Worm (Caenorhabditis elegans) whole organism, L4 larva: ENCODE measurements around the gene srw-22.

ENCODE experiments used
- F26F4.8 ChIP-seq: fragments of 200-800 bp; sonication (Bioruptor generic); conservative IDR thresholded peaks from 2 replicates; pipeline ENCODE4 v1.3.6; 2022; ENCODE audit warnings: missing genetic modification characterization, missing compliant biosample characterization
- ces-1 ChIP-seq: fragments of 150-350 bp; sonication (generic microtip); optimal IDR thresholded peaks from 4 replicates; lab custom pipeline; 2014; ENCODE audit warnings: missing biosample characterization, missing genetic modification reagents, missing genetic modification characterization
- dmd-6 ChIP-seq: fragments of 200-800 bp; sonication (Bioruptor generic); IDR thresholded peaks from 2 replicates; pipeline ENCODE4 v1.3.6; 2022; ENCODE audit warnings: missing genetic modification reagents, missing genetic modification characterization, missing compliant biosample characterization
- duxl-1 ChIP-seq: sonication (generic microtip); optimal IDR thresholded peaks from 2 replicates; lab custom pipeline; 2016; ENCODE audit warnings: mild to moderate bottlenecking, missing genetic modification characterization, moderate library complexity, missing compliant biosample characterization; ENCODE audit not compliant: poor library complexity
- lin-13 ChIP-seq: fragments of 150-350 bp; optimal IDR thresholded peaks from 2 replicates; lab custom pipeline; 2014; ENCODE audit warnings: missing biosample characterization, missing genetic modification reagents, missing genetic modification characterization
- lir-3 ChIP-seq: sonication (generic microtip); optimal IDR thresholded peaks from 2 replicates; lab custom pipeline; 2016; ENCODE audit warnings: mild to moderate bottlenecking, missing genetic modification characterization, missing compliant biosample characterization
- nhr-42 ChIP-seq: fragments of 200-800 bp; sonication (Bioruptor generic); IDR thresholded peaks from 2 replicates; pipeline ENCODE4 v1.3.6; 2022; ENCODE audit warnings: missing genetic modification characterization, missing compliant biosample characterization
- zag-1 ChIP-seq: fragments of 150-350 bp; optimal IDR thresholded peaks from 2 replicates; lab custom pipeline; 2014; ENCODE audit warnings: missing biosample characterization, missing genetic modification characterization

Gene srw-22

DNA sequence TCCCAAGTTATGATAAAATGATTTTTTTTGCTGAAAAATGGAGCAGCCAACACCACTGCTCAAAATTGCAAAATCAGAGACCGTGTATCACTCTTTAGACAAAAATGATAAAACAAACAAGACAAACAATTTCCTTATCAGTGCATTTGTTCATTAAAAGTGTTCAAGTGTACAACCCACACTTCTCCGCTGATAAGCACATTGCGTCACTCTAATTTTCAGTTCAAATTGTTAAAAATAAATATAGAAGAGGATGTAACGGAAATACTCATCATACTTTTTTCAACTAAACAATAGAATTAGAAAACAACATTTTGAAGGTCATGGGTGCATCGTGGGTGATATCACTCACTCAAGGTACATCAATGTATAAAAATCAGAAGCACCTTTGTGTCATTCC lies 50.2 kb downstream of the srw-22 start, which contains the start of gene nhr-291 (continued):
- no peak for TF ChIP-seq zag-1
- no peak for TF ChIP-seq duxl-1 (tag; lab: Kevin White, UChicago)
- TF ChIP-seq lin-13 (GFP tag; lab: Kevin White, UChicago) = no peak
- no peak for TF ChIP-seq F26F4.8 (GFP tag; lab: Robert Waterston, UW)
- TF ChIP-seq nhr-42 (GFP tag; lab: Robert Waterston, UW) = no peak
- no peak for TF ChIP-seq ces-1 (GFP tag; lab: Kevin White, UChicago)
- no peak for TF ChIP-seq lir-3 (tag; lab: Kevin White, UChicago)
- TF ChIP-seq dmd-6 = peak; percentile 97
